ENCODE assay signal across 7 worm cellular contexts in genomic region chrV:7142661-7143060, ce11.
TF ChIP-seq lines count a peak whose summit lies in the region.

No protein-coding gene starts in this region.

TF ChIP-seq in whole organism, L1 larva, 84 proteins besides CTCF, POLR2A, EP300 and RAD21:
- TF ChIP-seq fkh-10 (GFP tag; optimal IDR thresholded peaks at IDR 0.05; lab: Kevin White, UChicago) (no peak), snpc-4 (tag; optimal IDR thresholded peaks at IDR 0.05; lab: Kevin White, UChicago) (peak; percentile 83), grh-1 (GFP tag; IDR thresholded peaks at IDR 0.05; lab: Robert Waterston, UW) (0 out of 2 replicates have a peak, but pooled peaks have one; percentile 8), zag-1 (tag; optimal IDR thresholded peaks at IDR 0.05; lab: Kevin White, UChicago) (no peak), sox-4 (tag; optimal IDR thresholded peaks at IDR 0.05; lab: Kevin White, UChicago) (no peak), unc-130 (tag; optimal IDR thresholded peaks at IDR 0.05; lab: Kevin White, UChicago) (no peak), elt-2 (tag; optimal IDR thresholded peaks at IDR 0.05; lab: Kevin White, UChicago) (peak; percentile 24), lir-3 (tag; optimal IDR thresholded peaks at IDR 0.05; lab: Kevin White, UChicago; ENCODE audit: poor library complexity) (no peak), unc-30 (tag; optimal IDR thresholded peaks at IDR 0.05; lab: Kevin White, UChicago) (no peak)
TF ChIP-seq in whole organism, L1 larva: peak in this region for 3.

TF ChIP-seq in whole organism, L2 larva, 48 proteins besides CTCF, POLR2A, EP300 and RAD21:
- TF ChIP-seq nhr-23 (tag; optimal IDR thresholded peaks at IDR 0.05; lab: Kevin White, UChicago), result no peak
- no peak for TF ChIP-seq nhr-21 (tag; optimal IDR thresholded peaks at IDR 0.05; lab: Kevin White, UChicago)
- no peak for TF ChIP-seq nhr-6 (tag; optimal IDR thresholded peaks at IDR 0.05; lab: Kevin White, UChicago)
- TF ChIP-seq lsy-2 (tag; optimal IDR thresholded peaks at IDR 0.05; lab: Kevin White, UChicago), result no peak
- TF ChIP-seq nhr-129 (tag; optimal IDR thresholded peaks at IDR 0.05; lab: Kevin White, UChicago), result no peak
- TF ChIP-seq fos-1 (tag; optimal IDR thresholded peaks at IDR 0.05; lab: Kevin White, UChicago), result peak; percentile 11
- peak; percentile 87 for TF ChIP-seq snpc-4 (tag; optimal IDR thresholded peaks at IDR 0.05; lab: Kevin White, UChicago)
- TF ChIP-seq ceh-82 (tag; optimal IDR thresholded peaks at IDR 0.05; lab: Kevin White, UChicago), result no peak

TF ChIP-seq in whole organism, L3 larva, 47 proteins besides CTCF, POLR2A, EP300 and RAD21 (continues in another document):
- TF ChIP-seq snpc-4 (tag; optimal IDR thresholded peaks at IDR 0.05; lab: Kevin White, UChicago) (peak; percentile 68), ceh-82 (tag; optimal IDR thresholded peaks at IDR 0.05; lab: Kevin White, UChicago) (no peak), ztf-4 (tag; optimal IDR thresholded peaks at IDR 0.05; lab: Kevin White, UChicago) (no peak), elt-2 (tag; optimal IDR thresholded peaks at IDR 0.05; lab: Kevin White, UChicago) (peak; percentile 33), ZK546.5 (tag; optimal IDR thresholded peaks at IDR 0.05; lab: Kevin White, UChicago) (no peak), jun-1 (tag; optimal IDR thresholded peaks at IDR 0.05; lab: Kevin White, UChicago) (no peak), hmg-11 (tag; optimal IDR thresholded peaks at IDR 0.05; lab: Kevin White, UChicago) (no peak), nhr-43 (tag; optimal IDR thresholded peaks at IDR 0.05; lab: Kevin White, UChicago; ENCODE audit: poor library complexity, severe bottlenecking) (no peak), R02D3.7 (tag; optimal IDR thresholded peaks at IDR 0.05; lab: Kevin White, UChicago) (no peak), elt-3 (tag; optimal IDR thresholded peaks at IDR 0.05; lab: Kevin White, UChicago) (no peak), fkh-10 (GFP tag; optimal IDR thresholded peaks at IDR 0.05; lab: Kevin White, UChicago) (no peak), fkh-2 (tag; optimal IDR thresholded peaks at IDR 0.05; lab: Kevin White, UChicago) (no peak), sea-2 (GFP tag; optimal IDR thresholded peaks at IDR 0.05; lab: Kevin White, UChicago) (no peak), ama-1 (optimal IDR thresholded peaks at IDR 0.05; lab: Kevin White, UChicago) (no peak), pqm-1 (tag; optimal IDR thresholded peaks at IDR 0.05; lab: Kevin White, UChicago) (peak; percentile 46), lin-15B (tag; optimal IDR thresholded peaks at IDR 0.05; lab: Kevin White, UChicago) (no peak)

TF ChIP-seq in whole organism, L4 larva, 104 proteins besides CTCF, POLR2A, EP300 and RAD21 (continues in another document):
- TF ChIP-seq arid-1 (GFP tag; conservative IDR thresholded peaks at IDR 0.05; lab: Robert Waterston, UW) (no peak), dmd-6 (GFP tag; IDR thresholded peaks at IDR 0.05; lab: Robert Waterston, UW) (peak; percentile 67), Y105C5A.15 (GFP tag; IDR thresholded peaks at IDR 0.05; lab: Robert Waterston, UW) (no peak), nhr-48 (tag; optimal IDR thresholded peaks at IDR 0.05; lab: Kevin White, UChicago) (no peak), ZK337.2 (GFP tag; IDR thresholded peaks at IDR 0.05; lab: Robert Waterston, UW) (no peak), lin-13 (GFP tag; optimal IDR thresholded peaks at IDR 0.05; lab: Kevin White, UChicago) (no peak), fos-1 (tag; optimal IDR thresholded peaks at IDR 0.05; lab: Kevin White, UChicago) (no peak), hif-1 (tag; optimal IDR thresholded peaks at IDR 0.05; lab: Kevin White, UChicago) (no peak), ctbp-1 (GFP tag; IDR thresholded peaks at IDR 0.05; lab: Robert Waterston, UW) (no peak), dmd-9 (GFP tag; IDR thresholded peaks at IDR 0.05; lab: Robert Waterston, UW) (no peak), daf-16 (GFP tag; optimal IDR thresholded peaks at IDR 0.05; lab: Kevin White, UChicago) (peak in 1 of 2 experiments; percentile 16), daf-16 (tag; optimal IDR thresholded peaks at IDR 0.05; lab: Kevin White, UChicago) (peak; percentile 58), nhr-11 (tag; optimal IDR thresholded peaks at IDR 0.05; lab: Kevin White, UChicago) (no peak), zfp-2 (tag; optimal IDR thresholded peaks at IDR 0.05; lab: Kevin White, UChicago) (no peak), unc-39 (tag; optimal IDR thresholded peaks at IDR 0.05; lab: Kevin White, UChicago) (no peak), zip-2 (tag; optimal IDR thresholded peaks at IDR 0.05; lab: Kevin White, UChicago) (no peak), fkh-10 (GFP tag; optimal IDR thresholded peaks at IDR 0.05; lab: Kevin White, UChicago) (no peak)

TF ChIP-seq in whole organism, early embryonic, 17 proteins besides CTCF, POLR2A, EP300 and RAD21:
- TF ChIP-seq ets-7 (tag; optimal IDR thresholded peaks at IDR 0.05; lab: Kevin White, UChicago), result no peak
- TF ChIP-seq sea-1 (GFP tag; conservative IDR thresholded peaks at IDR 0.05; lab: Robert Waterston, UW), result 0 out of 2 replicates have a peak, but pooled peaks have one; percentile 37
- TF ChIP-seq tbx-11 (GFP tag; IDR thresholded peaks at IDR 0.05; lab: Robert Waterston, UW), result 0 out of 2 replicates have a peak, but pooled peaks have one; percentile 29

TF ChIP-seq in whole organism, late embryonic, 69 proteins besides CTCF, POLR2A, EP300 and RAD21:
- TF ChIP-seq elt-2 (tag; optimal IDR thresholded peaks at IDR 0.05; lab: Kevin White, UChicago), result peak; percentile 0
- no peak for TF ChIP-seq pqm-1 (tag; optimal IDR thresholded peaks at IDR 0.05; lab: Kevin White, UChicago)

TF ChIP-seq in whole organism, young adult, 124 proteins besides CTCF, POLR2A, EP300 and RAD21 (continues in another document):
- TF ChIP-seq K11D2.4 (GFP tag; IDR thresholded peaks at IDR 0.05; lab: Robert Waterston, UW), result no peak
- TF ChIP-seq pbrm-1 (GFP tag; IDR thresholded peaks at IDR 0.05; lab: Robert Waterston, UW), result peak; percentile 92
- no peak for TF ChIP-seq F39B2.1 (GFP tag; IDR thresholded peaks at IDR 0.05; lab: Robert Waterston, UW)
- TF ChIP-seq rec-8 (tag; optimal IDR thresholded peaks at IDR 0.05; lab: Kevin White, UChicago), result peak in 1 of 2 experiments; percentile 3
- peak; percentile 5 for TF ChIP-seq unc-130 (GFP tag; optimal IDR thresholded peaks at IDR 0.05; lab: Kevin White, UChicago)
- no peak; the same call in 1 of the 2 replicates for TF ChIP-seq Y53G8AR.9 (GFP tag; conservative IDR thresholded peaks at IDR 0.05; lab: Robert Waterston, UW)
- peak; percentile 25 for TF ChIP-seq atf-7 (tag; optimal IDR thresholded peaks at IDR 0.05; lab: Kevin White, UChicago)
- TF ChIP-seq ekl-4 (GFP tag; IDR thresholded peaks at IDR 0.05; lab: Robert Waterston, UW), result 0 out of 2 replicates have a peak, but pooled peaks have one; percentile 58
- TF ChIP-seq attf-6 (GFP tag; IDR thresholded peaks at IDR 0.05; lab: Robert Waterston, UW), result peak; percentile 82
- TF ChIP-seq Y56A3A.18 (GFP tag; IDR thresholded peaks at IDR 0.05; lab: Robert Waterston, UW), result no peak
- TF ChIP-seq F33H1.4 (GFP tag; IDR thresholded peaks at IDR 0.05; lab: Robert Waterston, UW), result peak; percentile 65
- peak; percentile 89 for TF ChIP-seq nfyb-1 (GFP tag; IDR thresholded peaks at IDR 0.05; lab: Robert Waterston, UW)
- TF ChIP-seq F22D6.2 (tag; optimal IDR thresholded peaks at IDR 0.05; lab: Kevin White, UChicago), result no peak
- TF ChIP-seq fkh-3 (tag; optimal IDR thresholded peaks at IDR 0.05; lab: Kevin White, UChicago), result peak; percentile 26
- no peak for TF ChIP-seq akir-1 (GFP tag; optimal IDR thresholded peaks at IDR 0.05; lab: Kevin White, UChicago)
- 0 out of 2 replicates have a peak, but pooled peaks have one; percentile 50 for TF ChIP-seq B0019.2 (GFP tag; conservative IDR thresholded peaks at IDR 0.05; lab: Robert Waterston, UW)
- peak; percentile 46 for TF ChIP-seq tlf-1 (GFP tag; optimal IDR thresholded peaks at IDR 0.05; lab: Kevin White, UChicago)
- peak; percentile 52 for TF ChIP-seq madf-8 (GFP tag; conservative IDR thresholded peaks at IDR 0.05; lab: Robert Waterston, UW)
- no peak for TF ChIP-seq hlh-12 (tag; optimal IDR thresholded peaks at IDR 0.05; lab: Kevin White, UChicago)
- TF ChIP-seq tbp1 (GFP tag; optimal IDR thresholded peaks at IDR 0.05; lab: Kevin White, UChicago), result peak; percentile 76
- peak; percentile 14 for TF ChIP-seq nhr-80 (tag; optimal IDR thresholded peaks at IDR 0.05; lab: Kevin White, UChicago)
- peak; percentile 50 for TF ChIP-seq F49E8.2 (tag; optimal IDR thresholded peaks at IDR 0.05; lab: Kevin White, UChicago; ENCODE audit: insufficient read depth)
- TF ChIP-seq ceh-100 (GFP tag; IDR thresholded peaks at IDR 0.05; lab: Robert Waterston, UW), result 0 out of 2 replicates have a peak, but pooled peaks have one; percentile 29
- TF ChIP-seq snpc-3.4 (tag; optimal IDR thresholded peaks at IDR 0.05; lab: Kevin White, UChicago), result peak; percentile 76
- peak; percentile 35 for TF ChIP-seq xnd-1 (tag; optimal IDR thresholded peaks at IDR 0.05; lab: Kevin White, UChicago)
- 0 out of 2 replicates have a peak, but pooled peaks have one; percentile 27 for TF ChIP-seq cebp-2 (GFP tag; IDR thresholded peaks at IDR 0.05; lab: Robert Waterston, UW)
- TF ChIP-seq rpc-1 (optimal IDR thresholded peaks at IDR 0.05; lab: Kevin White, UChicago), result no peak
- TF ChIP-seq rpc-1 (tag; optimal IDR thresholded peaks at IDR 0.05; lab: Kevin White, UChicago), result peak; percentile 6
- TF ChIP-seq madf-6 (GFP tag; IDR thresholded peaks at IDR 0.05; lab: Robert Waterston, UW), result peak; percentile 85
- TF ChIP-seq Y95B8A.8 (GFP tag; IDR thresholded peaks at IDR 0.05; lab: Robert Waterston, UW), result 0 out of 2 replicates have a peak, but pooled peaks have one; percentile 29
- TF ChIP-seq zim-3 (tag; optimal IDR thresholded peaks at IDR 0.05; lab: Kevin White, UChicago), result peak; percentile 14
- TF ChIP-seq lsy-27 (tag; optimal IDR thresholded peaks at IDR 0.05; lab: Kevin White, UChicago; ENCODE audit: borderline replicate concordance, insufficient read depth), result no peak
- peak; percentile 72 for TF ChIP-seq hsf-1 (GFP tag; IDR thresholded peaks at IDR 0.05; lab: Robert Waterston, UW)
- TF ChIP-seq hmg-20 (GFP tag; IDR thresholded peaks at IDR 0.05; lab: Robert Waterston, UW), result peak; percentile 47; the same call in 1 of the 2 replicates
- no peak for TF ChIP-seq lag-1 (GFP tag; IDR thresholded peaks at IDR 0.05; lab: Robert Waterston, UW)
- peak; percentile 91 for TF ChIP-seq snpc-4 (GFP tag; optimal IDR thresholded peaks at IDR 0.05; lab: Kevin White, UChicago)
- TF ChIP-seq snpc-4 (tag; optimal IDR thresholded peaks at IDR 0.05; lab: Kevin White, UChicago), result peak; percentile 88 to 98 (median 96)
- no peak for TF ChIP-seq bed-1 (GFP tag; IDR thresholded peaks at IDR 0.05; lab: Robert Waterston, UW)
- TF ChIP-seq D2030.7 (GFP tag; IDR thresholded peaks at IDR 0.05; lab: Robert Waterston, UW), result peak; percentile 93
- peak; percentile 95 for TF ChIP-seq him-1 (tag; optimal IDR thresholded peaks at IDR 0.05; lab: Kevin White, UChicago)
- no peak; the same call in none of the 2 replicates for TF ChIP-seq rcor-1 (GFP tag; IDR thresholded peaks at IDR 0.05; lab: Robert Waterston, UW)
